Worm (Caenorhabditis elegans) whole organism, early embryonic: ENCODE results near the gene cyd-1.

ENCODE experiments used
- F13C5.2 ChIP-seq: sonication (generic microtip); optimal IDR thresholded peaks from 2 replicates; lab custom pipeline; 2017; ENCODE audit warnings: mild to moderate bottlenecking, missing genetic modification characterization, inconsistent platforms, missing compliant biosample characterization
- ama-1 ChIP-seq: fragments of 150-350 bp; optimal IDR thresholded peaks from 2 replicates; lab custom pipeline; 2014
- ets-7 ChIP-seq: sonication (generic microtip); optimal IDR thresholded peaks from 2 replicates; lab custom pipeline; 2016; ENCODE audit warnings: missing genotype, missing genetic modification characterization, missing compliant biosample characterization
- hmbx-1 ChIP-seq: sonication (generic microtip); optimal IDR thresholded peaks from 2 replicates; lab custom pipeline; 2016; ENCODE audit warnings: mild to moderate bottlenecking, missing genetic modification characterization, missing compliant biosample characterization
- hmg-4 ChIP-seq: fragments of 200-800 bp; sonication (Bioruptor generic); optimal IDR thresholded peaks from 2 replicates; lab custom pipeline; 2018; ENCODE audit warnings: mild to moderate bottlenecking, missing genetic modification characterization, missing compliant biosample characterization
- hnd-1 ChIP-seq: sonication (generic microtip); optimal IDR thresholded peaks from 2 replicates; lab custom pipeline; 2016; ENCODE audit warnings: missing genetic modification characterization, missing compliant biosample characterization

DNA sequence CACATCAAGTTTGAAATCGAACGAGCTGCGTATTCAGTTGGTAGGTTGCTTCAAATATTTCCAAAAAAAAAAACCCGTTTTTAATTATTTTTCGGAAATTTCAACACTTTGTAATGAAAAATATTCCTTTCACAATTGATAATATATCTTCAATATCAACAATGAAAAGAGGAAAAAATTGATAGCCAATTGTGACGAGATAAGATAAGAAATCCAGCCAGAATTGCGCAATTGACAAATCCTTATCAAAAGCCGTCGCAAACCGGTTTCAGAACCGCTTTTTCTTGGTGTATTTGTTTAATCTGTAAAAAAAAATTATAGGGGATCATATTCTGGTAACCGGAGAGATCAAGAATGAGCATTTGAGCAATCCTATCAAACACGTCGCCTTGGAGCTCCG lies 37.9 kb upstream of the cyd-1 start:
- no peak for TF ChIP-seq ama-1 (lab: Kevin White, UChicago)
- TF ChIP-seq hmg-4 (GFP tag; lab: Kevin White, UChicago), result no peak
- no peak for TF ChIP-seq F13C5.2
- TF ChIP-seq hmbx-1 (tag; lab: Kevin White, UChicago), result no peak
- no peak for TF ChIP-seq hnd-1 (tag; lab: Kevin White, UChicago)
- no peak for TF ChIP-seq ets-7
